Worm (Caenorhabditis elegans) whole organism, L4 larva: ENCODE measurements around the gene Y24F12A.1.

ENCODE experiments used
- F44E2.7 ChIP-seq: fragments of 200-800 bp; sonication (Bioruptor generic); IDR thresholded peaks from 2 replicates; pipeline ENCODE4 v2.1.2; 2022; ENCODE audit warnings: missing genetic modification characterization, missing compliant biosample characterization
- F49E8.2 ChIP-seq: sonication (generic microtip); optimal IDR thresholded peaks from 2 replicates; lab custom pipeline; 2016; ENCODE audit warnings: missing compliant biosample characterization, mild to moderate bottlenecking, missing genetic modification characterization, borderline replicate concordance
- Y5F2A.4 ChIP-seq: fragments of 200-800 bp; sonication (Bioruptor generic); optimal IDR thresholded peaks from 2 replicates; lab custom pipeline; 2018; ENCODE audit warnings: mild to moderate bottlenecking, missing genetic modification characterization, missing compliant biosample characterization
- Y75B8A.6 ChIP-seq: fragments of 200-800 bp; sonication (Bioruptor generic); IDR thresholded peaks from 2 replicates; pipeline ENCODE4 v1.3.6; 2022; ENCODE audit warnings: missing genetic modification reagents, missing genetic modification characterization, missing compliant biosample characterization
- ZK546.5 ChIP-seq, 2 experiments: sonication (generic microtip); optimal IDR thresholded peaks; 2 replicates each; lab custom pipeline; 2017; ENCODE audit warnings: missing biosample characterization in 2 of 2, missing genetic modification characterization in 2 of 2
- aha-1 ChIP-seq: fragments of 150-350 bp; peaks from one replicate; lab custom pipeline; 2014; ENCODE audit warnings: missing biosample characterization, missing genetic modification characterization
- ama-1 ChIP-seq: fragments of 150-350 bp; optimal IDR thresholded peaks from 2 replicates; lab custom pipeline; 2014; ENCODE audit warnings: inconsistent platforms, mixed read lengths
- ceh-32 ChIP-seq: sonication (generic microtip); optimal IDR thresholded peaks from 2 replicates; lab custom pipeline; 2016; ENCODE audit warnings: mild to moderate bottlenecking, missing genetic modification characterization, missing compliant biosample characterization; ENCODE audit not compliant: poor library complexity
- ces-1 ChIP-seq: fragments of 150-350 bp; sonication (generic microtip); optimal IDR thresholded peaks from 4 replicates; lab custom pipeline; 2014; ENCODE audit warnings: missing biosample characterization, missing genetic modification reagents, missing genetic modification characterization
- cey-2 ChIP-seq: sonication (generic microtip); optimal IDR thresholded peaks from 3 replicates; lab custom pipeline; 2017; ENCODE audit warnings: missing genetic modification characterization, mild to moderate bottlenecking, missing compliant biosample characterization, antibody characterized with exemption, borderline replicate concordance; ENCODE audit not compliant: insufficient read depth
- daf-16 ChIP-seq, 3 experiments: sonication (generic microtip); optimal IDR thresholded peaks; 2 replicates each; lab custom pipeline; 2016 to 2017; ENCODE audit warnings: missing genetic modification characterization in 3 of 3, missing genetic modification reagents in 3 of 3, mild to moderate bottlenecking in 2 of 3, missing compliant biosample characterization in 2 of 3, missing biosample characterization in 1 of 3, moderate library complexity in 1 of 3
- dve-1 ChIP-seq: sonication (generic microtip); optimal IDR thresholded peaks from 2 replicates; lab custom pipeline; 2017; ENCODE audit warnings: antibody characterized with exemption, mild to moderate bottlenecking, missing genetic modification characterization, missing compliant biosample characterization; ENCODE audit not compliant: insufficient read depth
- fos-1 ChIP-seq: fragments of 150-350 bp; optimal IDR thresholded peaks from 2 replicates; lab custom pipeline; 2014; ENCODE audit warnings: missing biosample characterization, missing genetic modification characterization
- hlh-11 ChIP-seq: fragments of 200-800 bp; sonication (Bioruptor generic); optimal IDR thresholded peaks from 2 replicates; lab custom pipeline; 2018; ENCODE audit warnings: mild to moderate bottlenecking, missing genetic modification characterization, missing compliant biosample characterization
- jun-1 ChIP-seq: fragments of 150-350 bp; optimal IDR thresholded peaks from 2 replicates; lab custom pipeline; 2014; ENCODE audit warnings: missing biosample characterization, missing genetic modification reagents, missing genetic modification characterization
- lim-7 ChIP-seq: fragments of 200-800 bp; sonication (Bioruptor generic); IDR thresholded peaks from 2 replicates; pipeline ENCODE4 v1.3.6; 2022; ENCODE audit warnings: missing genetic modification characterization, missing compliant biosample characterization
- lin-15B ChIP-seq: fragments of 150-350 bp; sonication (generic microtip); optimal IDR thresholded peaks from 3 replicates; lab custom pipeline; 2014; ENCODE audit warnings: missing biosample characterization, missing genetic modification characterization
- lir-3 ChIP-seq: sonication (generic microtip); optimal IDR thresholded peaks from 2 replicates; lab custom pipeline; 2016; ENCODE audit warnings: mild to moderate bottlenecking, missing genetic modification characterization, missing compliant biosample characterization
- madf-9 ChIP-seq: fragments of 200-800 bp; sonication (Bioruptor generic); conservative IDR thresholded peaks from 2 replicates; pipeline ENCODE4 v1.3.6; 2022; ENCODE audit warnings: missing genetic modification reagents, missing genetic modification characterization, missing compliant biosample characterization
- mdl-1 ChIP-seq, 2 experiments: fragments of 150-350 bp in 1 of 2; sonication (generic microtip) in 1 of 2; optimal IDR thresholded peaks; 2 replicates each; lab custom pipeline; 2014 to 2017; ENCODE audit warnings: missing biosample characterization in 2 of 2, missing genetic modification characterization in 2 of 2
- nhr-11 ChIP-seq: fragments of 150-350 bp; optimal IDR thresholded peaks from 2 replicates; lab custom pipeline; 2014; ENCODE audit warnings: missing biosample characterization, missing genetic modification characterization
- nhr-111 ChIP-seq: fragments of 200-800 bp; sonication (Bioruptor generic); optimal IDR thresholded peaks from 2 replicates; lab custom pipeline; 2018; ENCODE audit warnings: mild to moderate bottlenecking, missing genetic modification characterization, missing compliant biosample characterization
- nhr-25 ChIP-seq: sonication (generic microtip); optimal IDR thresholded peaks from 2 replicates; lab custom pipeline; 2017; ENCODE audit warnings: missing genetic modification characterization, mild to moderate bottlenecking, missing compliant biosample characterization, antibody characterized with exemption, moderate library complexity, borderline replicate concordance; ENCODE audit not compliant: insufficient read depth
- nhr-28 ChIP-seq: fragments of 150-350 bp; optimal IDR thresholded peaks from 2 replicates; lab custom pipeline; 2014; ENCODE audit warnings: missing biosample characterization, missing genetic modification characterization
- nhr-76 ChIP-seq: fragments of 150-350 bp; optimal IDR thresholded peaks from 2 replicates; lab custom pipeline; 2014; ENCODE audit warnings: missing biosample characterization, missing genetic modification characterization
- nhr-77 ChIP-seq: fragments of 150-350 bp; optimal IDR thresholded peaks from 2 replicates; lab custom pipeline; 2014; ENCODE audit warnings: missing biosample characterization, missing genetic modification characterization
- php-3 ChIP-seq: fragments of 200-800 bp; sonication (Bioruptor generic); IDR thresholded peaks from 2 replicates; pipeline ENCODE4 v1.3.6; 2022; ENCODE audit warnings: missing genetic modification reagents, missing genetic modification characterization, missing compliant biosample characterization
- saeg-2 ChIP-seq: fragments of 200-800 bp; sonication (Bioruptor generic); IDR thresholded peaks from 2 replicates; pipeline ENCODE4 v1.3.6; 2022; ENCODE audit warnings: missing genetic modification reagents, missing genetic modification characterization, missing compliant biosample characterization
- set-16 ChIP-seq: fragments of 200-800 bp; sonication (Bioruptor generic); IDR thresholded peaks from 2 replicates; pipeline ENCODE4 v1.3.6; 2022; ENCODE audit warnings: missing genetic modification reagents, missing genetic modification characterization, missing compliant biosample characterization
- skn-1 ChIP-seq: fragments of 150-350 bp; optimal IDR thresholded peaks from 2 replicates; lab custom pipeline; 2014; ENCODE audit warnings: missing biosample characterization, missing genetic modification characterization
- snpc-1.2 ChIP-seq: fragments of 200-800 bp; sonication (Bioruptor generic); IDR thresholded peaks from 2 replicates; pipeline ENCODE4 v1.3.6; 2022; ENCODE audit warnings: missing genetic modification reagents, missing genetic modification characterization, missing compliant biosample characterization
- snpc-4 ChIP-seq: fragments of 150-350 bp; optimal IDR thresholded peaks from 2 replicates; lab custom pipeline; 2014; ENCODE audit warnings: missing biosample characterization, missing genetic modification characterization
- spr-3 ChIP-seq: fragments of 200-800 bp; sonication (Bioruptor generic); optimal IDR thresholded peaks from 2 replicates; lab custom pipeline; 2018; ENCODE audit warnings: mild to moderate bottlenecking, missing genetic modification characterization, missing compliant biosample characterization
- unc-39 ChIP-seq: sonication (generic microtip); optimal IDR thresholded peaks from 2 replicates; lab custom pipeline; 2017; ENCODE audit warnings: missing biosample characterization, missing genetic modification characterization
- unc-62 ChIP-seq, 3 experiments: fragments of 150-350 bp in 1 of 3; sonication (generic microtip); optimal IDR thresholded peaks in 2 of 3; peaks in 1 of 3; 1 replicate in 1 of 3; 2 replicates in 2 of 3; lab custom pipeline; 2014 to 2017; ENCODE audit warnings: missing biosample characterization in 3 of 3, missing genetic modification characterization in 3 of 3, missing genetic modification reagents in 3 of 3, missing genotype in 1 of 3
- zip-11 ChIP-seq: fragments of 200-800 bp; sonication (Bioruptor generic); IDR thresholded peaks from 2 replicates; pipeline ENCODE4 v1.3.6; 2022; ENCODE audit warnings: missing genetic modification characterization, missing compliant biosample characterization
- zip-2 ChIP-seq: fragments of 150-350 bp; optimal IDR thresholded peaks from 2 replicates; lab custom pipeline; 2014; ENCODE audit warnings: missing biosample characterization, missing genetic modification characterization

The Y24F12A.1 gene

ce11 chrIV:11566146-11566545, 38.9 kb upstream of the Y24F12A.1 start, which contains the start of gene sec-24.1 (continued):
- TF ChIP-seq F44E2.7 (GFP tag; lab: Robert Waterston, UW) (no peak), nhr-111 (no peak), snpc-4 (no peak), lim-7 (GFP tag; lab: Robert Waterston, UW) (no peak), cey-2 (tag; lab: Kevin White, UChicago) (no peak), lin-15B (tag; lab: Kevin White, UChicago) (no peak), zip-2 (peak; percentile 54), madf-9 (peak; percentile 55; the same call in 1 of the 2 replicates), set-16 (GFP tag; lab: Robert Waterston, UW) (peak; percentile 49; the same call in 1 of the 2 replicates), jun-1 (tag; lab: Kevin White, UChicago) (peak; percentile 53), php-3 (GFP tag; lab: Robert Waterston, UW) (peak; percentile 65; the same call in 1 of the 2 replicates), ceh-32 (tag; lab: Kevin White, UChicago) (no peak), lir-3 (tag; lab: Kevin White, UChicago) (no peak), Y5F2A.4 (GFP tag; lab: Kevin White, UChicago) (no peak), hlh-11 (tag; lab: Kevin White, UChicago) (peak; percentile 96), skn-1 (tag; lab: Kevin White, UChicago) (no peak), nhr-25 (peak; percentile 50), ama-1 (lab: Kevin White, UChicago) (no peak), mdl-1 (tag; optimal IDR thresholded peaks at IDR 0.05; lab: Kevin White, UChicago) (peak; percentile 25 to 40), nhr-28 (peak; percentile 55), spr-3 (GFP tag; lab: Kevin White, UChicago) (peak; percentile 28), dve-1 (tag; lab: Kevin White, UChicago) (peak; percentile 95), snpc-1.2 (0 out of 2 replicates have a peak, but pooled peaks have one; percentile 16), nhr-77 (tag; lab: Kevin White, UChicago) (peak; percentile 83), nhr-11 (peak; percentile 46), unc-62 (GFP tag; optimal IDR thresholded peaks at IDR 0.05 in 1 of 2; lab: Kevin White, UChicago) (peak in 1 of 2 experiments; percentile 98), unc-62 (tag; optimal IDR thresholded peaks at IDR 0.05; lab: Kevin White, UChicago) (no peak), unc-39 (tag; lab: Kevin White, UChicago) (no peak), F49E8.2 (tag; lab: Kevin White, UChicago) (no peak), saeg-2 (GFP tag; lab: Robert Waterston, UW) (0 out of 2 replicates have a peak, but pooled peaks have one; percentile 44), fos-1 (tag; lab: Kevin White, UChicago) (no peak), Y75B8A.6 (GFP tag; lab: Robert Waterston, UW) (no peak)

- TF ChIP-seq aha-1 (peak; percentile 22), ces-1 (GFP tag; lab: Kevin White, UChicago) (no peak), nhr-77 (tag; lab: Kevin White, UChicago) (no peak), zip-11 (no peak), ZK546.5 (tag; optimal IDR thresholded peaks at IDR 0.05; lab: Kevin White, UChicago) (no peak), unc-62 (GFP tag; optimal IDR thresholded peaks at IDR 0.05 in 1 of 2; lab: Kevin White, UChicago) (peak in 1 of 2 experiments; percentile 96), unc-62 (tag; optimal IDR thresholded peaks at IDR 0.05; lab: Kevin White, UChicago) (no peak), nhr-76 (tag; lab: Kevin White, UChicago) (no peak), daf-16 (GFP tag; optimal IDR thresholded peaks at IDR 0.05; lab: Kevin White, UChicago) (no peak), daf-16 (tag; optimal IDR thresholded peaks at IDR 0.05; lab: Kevin White, UChicago) (peak; percentile 8)
These were observed 36.7 kb upstream of the Y24F12A.1 start for ce11 chrIV:11568249-11568940.
